Worm (Caenorhabditis elegans) whole organism, L2 larva: ENCODE results near the gene rga-3.
A peak's percentile ranks its signal among the peaks of the same experiment; 100 is the strongest.

ENCODE experiments used
- C34F6.9 ChIP-seq: fragments of 150-350 bp; optimal IDR thresholded peaks from 2 replicates; lab custom pipeline; 2014; ENCODE audit warnings: missing biosample characterization, missing genetic modification characterization
- F13H6.1 ChIP-seq: sonication (generic microtip); optimal IDR thresholded peaks from 2 replicates; lab custom pipeline; 2016; ENCODE audit warnings: missing genetic modification characterization, missing compliant biosample characterization
- R02D3.7 ChIP-seq: fragments of 150-350 bp; optimal IDR thresholded peaks from 2 replicates; lab custom pipeline; 2014; ENCODE audit warnings: missing biosample characterization, missing genetic modification characterization
- Y55F3AM.14 ChIP-seq: fragments of 200-800 bp; sonication (Bioruptor generic); optimal IDR thresholded peaks from 2 replicates; lab custom pipeline; 2018; ENCODE audit warnings: mild to moderate bottlenecking, missing genetic modification characterization, missing compliant biosample characterization
- ZK546.5 ChIP-seq: sonication (generic microtip); optimal IDR thresholded peaks from 2 replicates; lab custom pipeline; 2017; ENCODE audit warnings: missing biosample characterization, missing genetic modification characterization
- alr-1 ChIP-seq: fragments of 150-350 bp; optimal IDR thresholded peaks from 2 replicates; lab custom pipeline; 2014; ENCODE audit warnings: missing biosample characterization, missing genetic modification characterization
- aly-2 ChIP-seq: fragments of 150-350 bp; optimal IDR thresholded peaks from 2 replicates; lab custom pipeline; 2014; ENCODE audit warnings: missing biosample characterization, missing genetic modification characterization
- ama-1 ChIP-seq: fragments of 150-350 bp; optimal IDR thresholded peaks from 2 replicates; lab custom pipeline; 2018; ENCODE audit warnings: inconsistent platforms
- blmp-1 ChIP-seq: sonication (generic microtip); optimal IDR thresholded peaks from 2 replicates; lab custom pipeline; 2017; ENCODE audit warnings: missing genetic modification characterization, mild to moderate bottlenecking, missing compliant biosample characterization, antibody characterized with exemption, moderate library complexity; ENCODE audit not compliant: insufficient read depth
- ceh-16 ChIP-seq: fragments of 150-350 bp; optimal IDR thresholded peaks from 2 replicates; lab custom pipeline; 2014; ENCODE audit warnings: missing biosample characterization, missing genetic modification characterization
- ceh-82 ChIP-seq: fragments of 150-350 bp; optimal IDR thresholded peaks from 2 replicates; lab custom pipeline; 2014; ENCODE audit warnings: missing biosample characterization, missing genetic modification characterization
- crh-2 ChIP-seq: sonication (generic microtip); optimal IDR thresholded peaks from 2 replicates; lab custom pipeline; 2017; ENCODE audit warnings: missing biosample characterization, missing genetic modification characterization
- dmd-4 ChIP-seq: sonication (generic microtip); optimal IDR thresholded peaks from 2 replicates; lab custom pipeline; 2017; ENCODE audit warnings: missing biosample characterization, missing genetic modification characterization
- egl-27 ChIP-seq: sonication (generic microtip); optimal IDR thresholded peaks from 3 replicates; lab custom pipeline; 2017; ENCODE audit warnings: missing biosample characterization, missing genetic modification reagents, missing genetic modification characterization
- elt-1 ChIP-seq: fragments of 150-350 bp; optimal IDR thresholded peaks from 2 replicates; lab custom pipeline; 2014; ENCODE audit warnings: missing biosample characterization, missing genetic modification characterization
- elt-3 ChIP-seq: sonication (generic microtip); optimal IDR thresholded peaks from 2 replicates; lab custom pipeline; 2017; ENCODE audit warnings: missing biosample characterization, missing genetic modification characterization
- fos-1 ChIP-seq: fragments of 150-350 bp; optimal IDR thresholded peaks from 2 replicates; lab custom pipeline; 2014; ENCODE audit warnings: missing biosample characterization, missing genetic modification characterization
- gmeb-1 ChIP-seq: fragments of 150-350 bp; optimal IDR thresholded peaks from 2 replicates; lab custom pipeline; 2014; ENCODE audit warnings: missing biosample characterization, missing genetic modification characterization
- lin-11 ChIP-seq: fragments of 150-350 bp; sonication (generic microtip); optimal IDR thresholded peaks from 2 replicates; lab custom pipeline; 2014; ENCODE audit warnings: missing biosample characterization, missing genetic modification characterization, inconsistent platforms, mixed read lengths
- lin-13 ChIP-seq: fragments of 150-350 bp; optimal IDR thresholded peaks from 2 replicates; lab custom pipeline; 2014; ENCODE audit warnings: missing biosample characterization, missing genetic modification reagents, missing genetic modification characterization
- lin-39 ChIP-seq: fragments of 150-350 bp; optimal IDR thresholded peaks from 2 replicates; lab custom pipeline; 2014; ENCODE audit warnings: missing biosample characterization, missing genetic modification reagents, missing genetic modification characterization
- lsy-2 ChIP-seq, 2 experiments: fragments of 150-350 bp in 1 of 2; sonication (generic microtip) in 1 of 2; optimal IDR thresholded peaks; 2 replicates each; lab custom pipeline; 2014 to 2017; ENCODE audit warnings: missing biosample characterization in 2 of 2, missing genetic modification characterization in 2 of 2
- mab-5 ChIP-seq: fragments of 150-350 bp; optimal IDR thresholded peaks from 2 replicates; lab custom pipeline; 2014; ENCODE audit warnings: missing biosample characterization, missing genetic modification characterization
- mbf-1 ChIP-seq: sonication (generic microtip); optimal IDR thresholded peaks from 2 replicates; lab custom pipeline; 2017; ENCODE audit warnings: missing biosample characterization, missing genetic modification characterization
- mdl-1 ChIP-seq, 2 experiments: fragments of 150-350 bp in 1 of 2; sonication (generic microtip) in 1 of 2; optimal IDR thresholded peaks; 2 replicates each; lab custom pipeline; 2017; ENCODE audit warnings: missing biosample characterization in 2 of 2, missing genetic modification characterization in 2 of 2
- nhr-10 ChIP-seq: sonication (generic microtip); optimal IDR thresholded peaks from 2 replicates; lab custom pipeline; 2017; ENCODE audit warnings: missing biosample characterization, missing genetic modification characterization
- nhr-11 ChIP-seq: fragments of 150-350 bp; optimal IDR thresholded peaks from 2 replicates; lab custom pipeline; 2014; ENCODE audit warnings: missing biosample characterization, missing genetic modification characterization
- nhr-12 ChIP-seq: fragments of 150-350 bp; optimal IDR thresholded peaks from 2 replicates; lab custom pipeline; 2014; ENCODE audit warnings: missing biosample characterization, missing genetic modification characterization
- nhr-129 ChIP-seq: fragments of 150-350 bp; optimal IDR thresholded peaks from 2 replicates; lab custom pipeline; 2014; ENCODE audit warnings: missing biosample characterization, missing genetic modification characterization
- nhr-21 ChIP-seq: fragments of 150-350 bp; optimal IDR thresholded peaks from 2 replicates; lab custom pipeline; 2014; ENCODE audit warnings: missing biosample characterization, missing genetic modification characterization
- nhr-23 ChIP-seq: fragments of 150-350 bp; optimal IDR thresholded peaks from 2 replicates; lab custom pipeline; 2014; ENCODE audit warnings: missing biosample characterization, missing genetic modification reagents, missing genetic modification characterization
- nhr-237 ChIP-seq: fragments of 150-350 bp; optimal IDR thresholded peaks from 2 replicates; lab custom pipeline; 2014; ENCODE audit warnings: missing biosample characterization, missing genetic modification characterization
- nhr-25 ChIP-seq: fragments of 150-350 bp; sonication (generic microtip); optimal IDR thresholded peaks from 3 replicates; lab custom pipeline; 2014; ENCODE audit warnings: missing biosample characterization, missing genetic modification characterization
- nhr-6 ChIP-seq: fragments of 150-350 bp; optimal IDR thresholded peaks from 2 replicates; lab custom pipeline; 2014; ENCODE audit warnings: missing biosample characterization, missing genetic modification characterization
- nhr-77 ChIP-seq: fragments of 150-350 bp; optimal IDR thresholded peaks from 2 replicates; lab custom pipeline; 2014; ENCODE audit warnings: missing biosample characterization, missing genetic modification characterization
- peb-1 ChIP-seq: fragments of 150-350 bp; optimal IDR thresholded peaks from 2 replicates; lab custom pipeline; 2014; ENCODE audit warnings: missing biosample characterization, missing genetic modification characterization
- sem-4 ChIP-seq: fragments of 150-350 bp; optimal IDR thresholded peaks from 2 replicates; lab custom pipeline; 2014; ENCODE audit warnings: missing biosample characterization, missing genetic modification reagents, missing genetic modification characterization
- skn-1 ChIP-seq: sonication (generic microtip); optimal IDR thresholded peaks from 2 replicates; lab custom pipeline; 2017; ENCODE audit warnings: missing biosample characterization, missing genetic modification characterization
- sma-3 ChIP-seq: sonication (generic microtip); optimal IDR thresholded peaks from 2 replicates; lab custom pipeline; 2016; ENCODE audit warnings: missing genetic modification reagents, missing genetic modification characterization, missing compliant biosample characterization
- sma-9 ChIP-seq, 2 experiments: fragments of 150-350 bp in 1 of 2; sonication (generic microtip) in 1 of 2; optimal IDR thresholded peaks; 2 replicates each; lab custom pipeline; 2014 to 2016; ENCODE audit warnings: missing genetic modification characterization in 2 of 2, mild to moderate bottlenecking in 1 of 2, missing biosample characterization in 1 of 2, missing compliant biosample characterization in 1 of 2, missing genetic modification reagents in 1 of 2, moderate library complexity in 1 of 2
- snpc-4 ChIP-seq: fragments of 150-350 bp; optimal IDR thresholded peaks from 2 replicates; lab custom pipeline; 2014; ENCODE audit warnings: missing biosample characterization, missing genetic modification characterization
- unc-39 ChIP-seq: fragments of 150-350 bp; optimal IDR thresholded peaks from 2 replicates; lab custom pipeline; 2014; ENCODE audit warnings: missing biosample characterization, missing genetic modification characterization
- unc-55 ChIP-seq: fragments of 150-350 bp; sonication (generic microtip); optimal IDR thresholded peaks from 3 replicates; lab custom pipeline; 2014; ENCODE audit warnings: missing biosample characterization, missing genetic modification reagents, missing genetic modification characterization
- unc-62 ChIP-seq: fragments of 150-350 bp; optimal IDR thresholded peaks from 2 replicates; lab custom pipeline; 2014; ENCODE audit warnings: missing biosample characterization, missing genetic modification reagents, missing genetic modification characterization
- zag-1 ChIP-seq: fragments of 150-350 bp; optimal IDR thresholded peaks from 2 replicates; lab custom pipeline; 2014; ENCODE audit warnings: missing biosample characterization, missing genetic modification characterization
- ztf-1 ChIP-seq: fragments of 200-800 bp; sonication (Bioruptor generic); conservative IDR thresholded peaks from 2 replicates; pipeline ENCODE4 v1.3.6; 2022; ENCODE audit warnings: missing genetic modification characterization, missing compliant biosample characterization
- ztf-11 ChIP-seq: sonication (generic microtip); optimal IDR thresholded peaks from 2 replicates; lab custom pipeline; 2017; ENCODE audit warnings: missing biosample characterization, missing genetic modification characterization
- ztf-4 ChIP-seq: fragments of 150-350 bp; optimal IDR thresholded peaks from 2 replicates; lab custom pipeline; 2014; ENCODE audit warnings: missing biosample characterization, missing genetic modification characterization

rga-3 gene

DNA sequence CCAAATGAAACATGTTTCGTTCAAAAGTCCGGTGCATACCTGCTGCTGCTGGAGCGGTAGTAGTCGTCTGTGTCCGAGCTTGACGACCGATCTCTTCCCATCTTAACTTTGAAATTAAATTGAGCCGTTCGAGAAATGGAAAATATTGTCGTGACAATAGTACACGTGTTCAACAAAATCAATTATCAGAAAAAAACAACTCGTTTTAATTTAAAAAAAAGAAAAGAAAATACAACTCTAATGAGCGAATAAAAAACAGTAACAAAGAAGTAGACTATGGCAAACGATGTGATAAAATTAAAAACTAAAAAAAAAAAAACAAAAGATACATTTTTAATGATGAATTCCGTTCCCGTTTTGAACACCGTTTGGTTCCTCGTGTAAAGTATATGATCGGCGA, 35.2 kb upstream of the rga-3 start, which contains the start of gene prp-39:
Gene prp-39, minus strand, starts transcription at position 101 of the 400 bp plus-strand sequence.
- TF ChIP-seq nhr-129 (no peak), zag-1 (no peak), peb-1 (tag; lab: Kevin White, UChicago) (no peak), nhr-21 (tag; lab: Kevin White, UChicago) (no peak)

DNA sequence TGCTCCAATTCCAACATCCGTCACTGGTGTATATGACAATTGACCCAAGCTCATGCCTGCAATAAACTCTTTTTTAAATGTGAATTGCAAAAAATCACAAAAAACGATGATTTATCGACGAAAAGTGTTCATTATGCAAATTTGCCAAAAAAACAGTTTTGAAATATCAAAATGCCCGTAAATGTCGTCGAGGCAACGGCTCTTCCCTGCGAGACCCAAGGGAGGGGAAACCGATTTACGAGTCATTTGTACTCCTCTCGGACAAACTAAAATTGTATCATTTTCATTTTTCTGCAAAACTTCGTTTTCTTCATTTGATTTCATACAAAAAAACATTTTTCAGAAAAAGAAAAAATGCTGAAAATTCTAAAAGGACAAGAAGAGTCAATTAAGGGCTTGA, 33.2 kb upstream of the rga-3 start, which contains the start of the genes hmgs-1 and F25B4.4:
Gene hmgs-1, minus strand, starts transcription at position 56 of the 400 bp plus-strand sequence.
Gene F25B4.4, plus strand, starts transcription at position 340 of the 400 bp plus-strand sequence.
- TF ChIP-seq ama-1 (peak; percentile 57), R02D3.7 (peak; percentile 99), nhr-77 (tag; lab: Kevin White, UChicago) (peak; percentile 47), nhr-11 (tag; lab: Kevin White, UChicago) (no peak), sma-3 (peak; percentile 89), lin-39 (tag; lab: Kevin White, UChicago) (peak; percentile 61), ztf-1 (GFP tag; lab: Robert Waterston, UW) (no peak), nhr-23 (tag; lab: Kevin White, UChicago) (no peak), sma-9 (GFP tag; optimal IDR thresholded peaks at IDR 0.05; lab: Kevin White, UChicago) (peak; percentile 95), sma-9 (tag; optimal IDR thresholded peaks at IDR 0.05; lab: Kevin White, UChicago) (no peak), ztf-4 (tag; lab: Kevin White, UChicago) (peak; percentile 87), ceh-82 (peak; percentile 17), nhr-237 (tag; lab: Kevin White, UChicago) (no peak), gmeb-1 (tag; lab: Kevin White, UChicago) (peak; percentile 88), nhr-25 (peak; percentile 93), nhr-129 (peak; percentile 93), unc-62 (peak; percentile 49), zag-1 (peak; percentile 83), crh-2 (tag; lab: Kevin White, UChicago) (peak; percentile 94), nhr-12 (tag; lab: Kevin White, UChicago) (no peak), alr-1 (no peak), F13H6.1 (tag; lab: Kevin White, UChicago) (peak; percentile 89), dmd-4 (tag; lab: Kevin White, UChicago) (peak; percentile 21), lsy-2 (tag; optimal IDR thresholded peaks at IDR 0.05; lab: Kevin White, UChicago) (peak; percentile 84 to 95), unc-39 (no peak), ZK546.5 (tag; lab: Kevin White, UChicago) (peak; percentile 32), lin-11 (tag; lab: Kevin White, UChicago) (peak; percentile 81), elt-3 (tag; lab: Kevin White, UChicago) (no peak), C34F6.9 (tag; lab: Kevin White, UChicago) (peak; percentile 93), snpc-4 (tag; lab: Kevin White, UChicago) (peak; percentile 68), mdl-1 (tag; optimal IDR thresholded peaks at IDR 0.05; lab: Kevin White, UChicago) (no peak), unc-55 (GFP tag; lab: Kevin White, UChicago) (peak; percentile 97), nhr-6 (tag; lab: Kevin White, UChicago) (peak; percentile 80), sem-4 (peak; percentile 77), ztf-11 (tag; lab: Kevin White, UChicago) (no peak), aly-2 (tag; lab: Kevin White, UChicago) (no peak), egl-27 (tag; lab: Kevin White, UChicago) (peak; percentile 91), ceh-16 (tag; lab: Kevin White, UChicago) (no peak), blmp-1 (peak; percentile 78), mbf-1 (no peak), mab-5 (peak; percentile 95), peb-1 (tag; lab: Kevin White, UChicago) (no peak), skn-1 (tag; lab: Kevin White, UChicago) (peak; percentile 21), Y55F3AM.14 (GFP tag; lab: Kevin White, UChicago) (peak; percentile 34), fos-1 (peak; percentile 83), nhr-10 (tag; lab: Kevin White, UChicago) (peak; percentile 72), nhr-21 (tag; lab: Kevin White, UChicago) (peak; percentile 87), lin-13 (peak; percentile 91), elt-1 (tag; lab: Kevin White, UChicago) (no peak)
- TF ChIP-seq, all 48 proteins: peak for 33
